Worm (Caenorhabditis elegans) whole organism, L4 larva: ENCODE measurements around the gene Y116A8C.33.

ENCODE experiments used
- daf-12 ChIP-seq: fragments of 150-350 bp; optimal IDR thresholded peaks from 2 replicates; lab custom pipeline; 2014; ENCODE audit warnings: missing biosample characterization, missing genetic modification reagents, missing genetic modification characterization
- nhr-6 ChIP-seq: fragments of 150-350 bp; optimal IDR thresholded peaks from 2 replicates; lab custom pipeline; 2014; ENCODE audit warnings: missing biosample characterization, missing genetic modification characterization
- unc-39 ChIP-seq: sonication (generic microtip); optimal IDR thresholded peaks from 2 replicates; lab custom pipeline; 2017; ENCODE audit warnings: missing biosample characterization, missing genetic modification characterization

DNA sequence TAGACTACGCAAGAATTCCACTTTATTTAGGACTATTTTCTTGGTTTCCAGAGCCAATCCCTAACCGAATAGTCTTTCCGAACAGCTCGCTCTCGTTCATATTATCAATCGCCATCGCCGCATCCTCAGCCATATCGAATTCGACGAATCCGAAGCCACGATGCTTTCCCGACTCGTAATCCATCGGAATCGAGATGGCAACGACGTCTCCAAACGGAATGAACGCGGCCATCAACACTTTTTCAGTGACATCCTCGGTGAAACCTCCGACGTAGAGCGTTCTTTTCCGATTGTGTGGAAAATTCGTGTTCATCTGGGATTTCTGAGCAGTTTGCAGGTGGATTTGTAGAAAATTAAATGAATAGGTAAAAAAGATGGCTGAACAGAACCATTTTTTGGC, 4.4 kb downstream of the Y116A8C.33 start, which contains the start of gene cyn-13:
- TF ChIP-seq daf-12, result no peak
- TF ChIP-seq unc-39 (tag; lab: Kevin White, UChicago), result no peak
- no peak for TF ChIP-seq nhr-6
